Worm (Caenorhabditis elegans): Measurements from ENCODE around the gene slc-17.2.

Gene slc-17.2

ce11 chrIII:9340025-9340424 is 49.9 kb downstream of the slc-17.2 start:
- TF ChIP-seq unc-62 (GFP tag; optimal IDR thresholded peaks at IDR 0.05 in 1 of 2) (peak in 1 of 2 experiments; percentile 93), unc-62 (tag; optimal IDR thresholded peaks at IDR 0.05) (no peak), sdz-12 (GFP tag; optimal IDR thresholded peaks at IDR 0.05) (no peak)

- peak in 1 of 2 experiments; percentile 92 for TF ChIP-seq unc-62 (GFP tag; optimal IDR thresholded peaks at IDR 0.05 in 1 of 2)
- TF ChIP-seq unc-62 (tag; optimal IDR thresholded peaks at IDR 0.05), result no peak
- TF ChIP-seq mep-1 (tag; optimal IDR thresholded peaks at IDR 0.05), result no peak
Observed at ce11 chrIII:9337968-9338367, 51.9 kb downstream of the slc-17.2 start.

Measured in whole organism, L4 larva.